Worm (Caenorhabditis elegans) whole organism, L2 larva: ENCODE data around the gene pigw-1.

Experiments used
- C34F6.9 ChIP-seq: fragments of 150-350 bp; optimal IDR thresholded peaks from 2 replicates; lab custom pipeline; 2014; ENCODE audit warnings: missing biosample characterization, missing genetic modification characterization
- F13H6.1 ChIP-seq: sonication (generic microtip); optimal IDR thresholded peaks from 2 replicates; lab custom pipeline; 2016; ENCODE audit warnings: missing genetic modification characterization, missing compliant biosample characterization
- R02D3.7 ChIP-seq: fragments of 150-350 bp; optimal IDR thresholded peaks from 2 replicates; lab custom pipeline; 2014; ENCODE audit warnings: missing biosample characterization, missing genetic modification characterization
- Y55F3AM.14 ChIP-seq: fragments of 200-800 bp; sonication (Bioruptor generic); optimal IDR thresholded peaks from 2 replicates; lab custom pipeline; 2018; ENCODE audit warnings: mild to moderate bottlenecking, missing genetic modification characterization, missing compliant biosample characterization
- ZK546.5 ChIP-seq: sonication (generic microtip); optimal IDR thresholded peaks from 2 replicates; lab custom pipeline; 2017; ENCODE audit warnings: missing biosample characterization, missing genetic modification characterization
- alr-1 ChIP-seq: fragments of 150-350 bp; optimal IDR thresholded peaks from 2 replicates; lab custom pipeline; 2014; ENCODE audit warnings: missing biosample characterization, missing genetic modification characterization
- aly-2 ChIP-seq: fragments of 150-350 bp; optimal IDR thresholded peaks from 2 replicates; lab custom pipeline; 2014; ENCODE audit warnings: missing biosample characterization, missing genetic modification characterization
- ama-1 ChIP-seq: fragments of 150-350 bp; optimal IDR thresholded peaks from 2 replicates; lab custom pipeline; 2018; ENCODE audit warnings: inconsistent platforms
- blmp-1 ChIP-seq: sonication (generic microtip); optimal IDR thresholded peaks from 2 replicates; lab custom pipeline; 2017; ENCODE audit warnings: missing genetic modification characterization, mild to moderate bottlenecking, missing compliant biosample characterization, antibody characterized with exemption, moderate library complexity; ENCODE audit not compliant: insufficient read depth
- ceh-16 ChIP-seq: fragments of 150-350 bp; optimal IDR thresholded peaks from 2 replicates; lab custom pipeline; 2014; ENCODE audit warnings: missing biosample characterization, missing genetic modification characterization
- ceh-82 ChIP-seq: fragments of 150-350 bp; optimal IDR thresholded peaks from 2 replicates; lab custom pipeline; 2014; ENCODE audit warnings: missing biosample characterization, missing genetic modification characterization
- crh-2 ChIP-seq: sonication (generic microtip); optimal IDR thresholded peaks from 2 replicates; lab custom pipeline; 2017; ENCODE audit warnings: missing biosample characterization, missing genetic modification characterization
- dmd-4 ChIP-seq: sonication (generic microtip); optimal IDR thresholded peaks from 2 replicates; lab custom pipeline; 2017; ENCODE audit warnings: missing biosample characterization, missing genetic modification characterization
- egl-27 ChIP-seq: sonication (generic microtip); optimal IDR thresholded peaks from 3 replicates; lab custom pipeline; 2017; ENCODE audit warnings: missing biosample characterization, missing genetic modification reagents, missing genetic modification characterization
- elt-1 ChIP-seq: fragments of 150-350 bp; optimal IDR thresholded peaks from 2 replicates; lab custom pipeline; 2014; ENCODE audit warnings: missing biosample characterization, missing genetic modification characterization
- elt-3 ChIP-seq: sonication (generic microtip); optimal IDR thresholded peaks from 2 replicates; lab custom pipeline; 2017; ENCODE audit warnings: missing biosample characterization, missing genetic modification characterization
- fos-1 ChIP-seq: fragments of 150-350 bp; optimal IDR thresholded peaks from 2 replicates; lab custom pipeline; 2014; ENCODE audit warnings: missing biosample characterization, missing genetic modification characterization
- gmeb-1 ChIP-seq: fragments of 150-350 bp; optimal IDR thresholded peaks from 2 replicates; lab custom pipeline; 2014; ENCODE audit warnings: missing biosample characterization, missing genetic modification characterization
- lin-11 ChIP-seq: fragments of 150-350 bp; sonication (generic microtip); optimal IDR thresholded peaks from 2 replicates; lab custom pipeline; 2014; ENCODE audit warnings: missing biosample characterization, missing genetic modification characterization, inconsistent platforms, mixed read lengths
- lin-13 ChIP-seq: fragments of 150-350 bp; optimal IDR thresholded peaks from 2 replicates; lab custom pipeline; 2014; ENCODE audit warnings: missing biosample characterization, missing genetic modification reagents, missing genetic modification characterization
- lin-39 ChIP-seq: fragments of 150-350 bp; optimal IDR thresholded peaks from 2 replicates; lab custom pipeline; 2014; ENCODE audit warnings: missing biosample characterization, missing genetic modification reagents, missing genetic modification characterization
- lsy-2 ChIP-seq, 2 experiments: fragments of 150-350 bp in 1 of 2; sonication (generic microtip) in 1 of 2; optimal IDR thresholded peaks; 2 replicates each; lab custom pipeline; 2014 to 2017; ENCODE audit warnings: missing biosample characterization in 2 of 2, missing genetic modification characterization in 2 of 2
- mab-5 ChIP-seq: fragments of 150-350 bp; optimal IDR thresholded peaks from 2 replicates; lab custom pipeline; 2014; ENCODE audit warnings: missing biosample characterization, missing genetic modification characterization
- mbf-1 ChIP-seq: sonication (generic microtip); optimal IDR thresholded peaks from 2 replicates; lab custom pipeline; 2017; ENCODE audit warnings: missing biosample characterization, missing genetic modification characterization
- mdl-1 ChIP-seq, 2 experiments: fragments of 150-350 bp in 1 of 2; sonication (generic microtip) in 1 of 2; optimal IDR thresholded peaks; 2 replicates each; lab custom pipeline; 2017; ENCODE audit warnings: missing biosample characterization in 2 of 2, missing genetic modification characterization in 2 of 2
- nhr-10 ChIP-seq: sonication (generic microtip); optimal IDR thresholded peaks from 2 replicates; lab custom pipeline; 2017; ENCODE audit warnings: missing biosample characterization, missing genetic modification characterization
- nhr-11 ChIP-seq: fragments of 150-350 bp; optimal IDR thresholded peaks from 2 replicates; lab custom pipeline; 2014; ENCODE audit warnings: missing biosample characterization, missing genetic modification characterization
- nhr-12 ChIP-seq: fragments of 150-350 bp; optimal IDR thresholded peaks from 2 replicates; lab custom pipeline; 2014; ENCODE audit warnings: missing biosample characterization, missing genetic modification characterization
- nhr-129 ChIP-seq: fragments of 150-350 bp; optimal IDR thresholded peaks from 2 replicates; lab custom pipeline; 2014; ENCODE audit warnings: missing biosample characterization, missing genetic modification characterization
- nhr-21 ChIP-seq: fragments of 150-350 bp; optimal IDR thresholded peaks from 2 replicates; lab custom pipeline; 2014; ENCODE audit warnings: missing biosample characterization, missing genetic modification characterization
- nhr-23 ChIP-seq: fragments of 150-350 bp; optimal IDR thresholded peaks from 2 replicates; lab custom pipeline; 2014; ENCODE audit warnings: missing biosample characterization, missing genetic modification reagents, missing genetic modification characterization
- nhr-237 ChIP-seq: fragments of 150-350 bp; optimal IDR thresholded peaks from 2 replicates; lab custom pipeline; 2014; ENCODE audit warnings: missing biosample characterization, missing genetic modification characterization
- nhr-25 ChIP-seq: fragments of 150-350 bp; sonication (generic microtip); optimal IDR thresholded peaks from 3 replicates; lab custom pipeline; 2014; ENCODE audit warnings: missing biosample characterization, missing genetic modification characterization
- nhr-6 ChIP-seq: fragments of 150-350 bp; optimal IDR thresholded peaks from 2 replicates; lab custom pipeline; 2014; ENCODE audit warnings: missing biosample characterization, missing genetic modification characterization
- nhr-77 ChIP-seq: fragments of 150-350 bp; optimal IDR thresholded peaks from 2 replicates; lab custom pipeline; 2014; ENCODE audit warnings: missing biosample characterization, missing genetic modification characterization
- peb-1 ChIP-seq: fragments of 150-350 bp; optimal IDR thresholded peaks from 2 replicates; lab custom pipeline; 2014; ENCODE audit warnings: missing biosample characterization, missing genetic modification characterization
- sem-4 ChIP-seq: fragments of 150-350 bp; optimal IDR thresholded peaks from 2 replicates; lab custom pipeline; 2014; ENCODE audit warnings: missing biosample characterization, missing genetic modification reagents, missing genetic modification characterization
- skn-1 ChIP-seq: sonication (generic microtip); optimal IDR thresholded peaks from 2 replicates; lab custom pipeline; 2017; ENCODE audit warnings: missing biosample characterization, missing genetic modification characterization
- sma-3 ChIP-seq: sonication (generic microtip); optimal IDR thresholded peaks from 2 replicates; lab custom pipeline; 2016; ENCODE audit warnings: missing genetic modification reagents, missing genetic modification characterization, missing compliant biosample characterization
- sma-9 ChIP-seq, 2 experiments: fragments of 150-350 bp in 1 of 2; sonication (generic microtip) in 1 of 2; optimal IDR thresholded peaks; 2 replicates each; lab custom pipeline; 2014 to 2016; ENCODE audit warnings: missing genetic modification characterization in 2 of 2, mild to moderate bottlenecking in 1 of 2, missing biosample characterization in 1 of 2, missing compliant biosample characterization in 1 of 2, missing genetic modification reagents in 1 of 2, moderate library complexity in 1 of 2
- snpc-4 ChIP-seq: fragments of 150-350 bp; optimal IDR thresholded peaks from 2 replicates; lab custom pipeline; 2014; ENCODE audit warnings: missing biosample characterization, missing genetic modification characterization
- unc-39 ChIP-seq: fragments of 150-350 bp; optimal IDR thresholded peaks from 2 replicates; lab custom pipeline; 2014; ENCODE audit warnings: missing biosample characterization, missing genetic modification characterization
- unc-55 ChIP-seq: fragments of 150-350 bp; sonication (generic microtip); optimal IDR thresholded peaks from 3 replicates; lab custom pipeline; 2014; ENCODE audit warnings: missing biosample characterization, missing genetic modification reagents, missing genetic modification characterization
- unc-62 ChIP-seq: fragments of 150-350 bp; optimal IDR thresholded peaks from 2 replicates; lab custom pipeline; 2014; ENCODE audit warnings: missing biosample characterization, missing genetic modification reagents, missing genetic modification characterization
- zag-1 ChIP-seq: fragments of 150-350 bp; optimal IDR thresholded peaks from 2 replicates; lab custom pipeline; 2014; ENCODE audit warnings: missing biosample characterization, missing genetic modification characterization
- ztf-1 ChIP-seq: fragments of 200-800 bp; sonication (Bioruptor generic); conservative IDR thresholded peaks from 2 replicates; pipeline ENCODE4 v1.3.6; 2022; ENCODE audit warnings: missing genetic modification characterization, missing compliant biosample characterization
- ztf-11 ChIP-seq: sonication (generic microtip); optimal IDR thresholded peaks from 2 replicates; lab custom pipeline; 2017; ENCODE audit warnings: missing biosample characterization, missing genetic modification characterization
- ztf-4 ChIP-seq: fragments of 150-350 bp; optimal IDR thresholded peaks from 2 replicates; lab custom pipeline; 2014; ENCODE audit warnings: missing biosample characterization, missing genetic modification characterization

The pigw-1 gene

ce11 chrII:2920817-2921458 is 36.2 kb upstream of the pigw-1 start:
- no peak for TF ChIP-seq nhr-12 (tag; lab: Kevin White, UChicago)
- peak; percentile 61 for TF ChIP-seq fos-1 (tag; lab: Kevin White, UChicago)
- TF ChIP-seq dmd-4, result no peak
- no peak for TF ChIP-seq ztf-11 (tag; lab: Kevin White, UChicago)
- no peak for TF ChIP-seq skn-1 (tag; lab: Kevin White, UChicago)
- TF ChIP-seq ama-1 (lab: Kevin White, UChicago), result no peak
- TF ChIP-seq mbf-1 (tag; lab: Kevin White, UChicago), result no peak
- TF ChIP-seq nhr-25 (tag; lab: Kevin White, UChicago), result peak; percentile 35
- TF ChIP-seq nhr-23, result no peak
- TF ChIP-seq blmp-1 (tag; lab: Kevin White, UChicago), result no peak
- no peak for TF ChIP-seq Y55F3AM.14 (GFP tag; lab: Kevin White, UChicago)
- TF ChIP-seq gmeb-1 (tag; lab: Kevin White, UChicago), result peak; percentile 27
- TF ChIP-seq unc-62 (GFP tag; lab: Kevin White, UChicago), result no peak
- no peak for TF ChIP-seq zag-1 (tag; lab: Kevin White, UChicago)
- TF ChIP-seq nhr-11 (tag; lab: Kevin White, UChicago), result no peak
- no peak for TF ChIP-seq egl-27
- TF ChIP-seq peb-1 (tag; lab: Kevin White, UChicago), result no peak
- TF ChIP-seq C34F6.9 (tag; lab: Kevin White, UChicago), result peak; percentile 80
- no peak for TF ChIP-seq nhr-237 (tag; lab: Kevin White, UChicago)
- TF ChIP-seq F13H6.1 (tag; lab: Kevin White, UChicago), result peak; percentile 7
- no peak for TF ChIP-seq elt-3
- TF ChIP-seq nhr-77, result no peak
- no peak for TF ChIP-seq unc-39 (tag; lab: Kevin White, UChicago)
- no peak for TF ChIP-seq sem-4 (tag; lab: Kevin White, UChicago)
- no peak for TF ChIP-seq ztf-4 (tag; lab: Kevin White, UChicago)
- TF ChIP-seq lin-11 (tag; lab: Kevin White, UChicago), result peak; percentile 6
- TF ChIP-seq nhr-6 (tag; lab: Kevin White, UChicago), result no peak
- peak; percentile 1 for TF ChIP-seq lin-13 (GFP tag; lab: Kevin White, UChicago)
- TF ChIP-seq nhr-10 (tag; lab: Kevin White, UChicago), result no peak
- TF ChIP-seq R02D3.7 (tag; lab: Kevin White, UChicago), result no peak
- peak; percentile 15 for TF ChIP-seq sma-3
- peak; percentile 70 to 82 for TF ChIP-seq mdl-1 (tag; optimal IDR thresholded peaks at IDR 0.05; lab: Kevin White, UChicago)
- no peak for TF ChIP-seq mab-5 (tag; lab: Kevin White, UChicago)
- no peak for TF ChIP-seq aly-2 (tag; lab: Kevin White, UChicago)
- peak; percentile 48 for TF ChIP-seq nhr-129
- no peak for TF ChIP-seq ceh-82 (tag; lab: Kevin White, UChicago)
- peak; percentile 28 for TF ChIP-seq crh-2 (tag; lab: Kevin White, UChicago)
- no peak for TF ChIP-seq ZK546.5 (tag; lab: Kevin White, UChicago)
- TF ChIP-seq ztf-1 (GFP tag; lab: Robert Waterston, UW), result no peak
- no peak for TF ChIP-seq nhr-21 (tag; lab: Kevin White, UChicago)
- TF ChIP-seq lin-39 (tag; lab: Kevin White, UChicago), result no peak
- TF ChIP-seq lsy-2 (tag; optimal IDR thresholded peaks at IDR 0.05; lab: Kevin White, UChicago), result peak; percentile 26 to 62
- peak; percentile 64 for TF ChIP-seq unc-55 (GFP tag; lab: Kevin White, UChicago)
- TF ChIP-seq sma-9 (GFP tag; optimal IDR thresholded peaks at IDR 0.05; lab: Kevin White, UChicago), result peak; percentile 52
- no peak for TF ChIP-seq sma-9 (tag; optimal IDR thresholded peaks at IDR 0.05; lab: Kevin White, UChicago)
- no peak for TF ChIP-seq elt-1 (tag; lab: Kevin White, UChicago)
- TF ChIP-seq alr-1 (tag; lab: Kevin White, UChicago), result no peak
- no peak for TF ChIP-seq snpc-4 (tag; lab: Kevin White, UChicago)
- no peak for TF ChIP-seq ceh-16 (tag; lab: Kevin White, UChicago)
- TF ChIP-seq, all 48 proteins: peak for 14
